Fruit fly (Drosophila melanogaster) whole organism, embryonic: ENCODE data around the gene ana1.

ENCODE experiments used
- Atf6 ChIP-seq: fragments of 200-800 bp; sonication (Bioruptor generic); IDR thresholded peaks from 2 replicates; pipeline ENCODE4 v1.3.6; 2022; ENCODE audit warnings: missing biosample characterization, missing genetic modification characterization
- C15 ChIP-seq: fragments of 200-800 bp; sonication (Bioruptor generic); IDR thresholded peaks from 3 replicates; pipeline ENCODE4 v1.3.6; 2022; ENCODE audit warnings: missing biosample characterization, missing genetic modification characterization
- CG10959 ChIP-seq: fragments of 200-800 bp; sonication (Bioruptor generic); IDR thresholded peaks from 2 replicates; pipeline ENCODE4 v1.3.6; 2022; ENCODE audit warnings: missing biosample characterization, missing genetic modification characterization
- CG13296 ChIP-seq: fragments of 200-800 bp; sonication (Bioruptor generic); optimal IDR thresholded peaks from 3 replicates; lab custom pipeline; 2018; ENCODE audit warnings: missing biosample characterization, mild to moderate bottlenecking, missing genetic modification characterization
- CG13775 ChIP-seq: fragments of 200-800 bp; sonication (Bioruptor generic); optimal IDR thresholded peaks from 3 replicates; lab custom pipeline; 2017; ENCODE audit warnings: missing biosample characterization, mild to moderate bottlenecking, missing genetic modification characterization
- CG14710 ChIP-seq: fragments of 200-800 bp; sonication (Bioruptor generic); optimal IDR thresholded peaks from 3 replicates; lab custom pipeline; 2019; ENCODE audit warnings: missing biosample characterization, mild to moderate bottlenecking, missing genetic modification characterization, moderate library complexity
- CG15514 ChIP-seq: fragments of 200-800 bp; sonication (Bioruptor generic); optimal IDR thresholded peaks from 3 replicates; lab custom pipeline; 2017; ENCODE audit warnings: missing biosample characterization, missing genetic modification characterization, mild to moderate bottlenecking, moderate library complexity, missing genetic modification reagents
- CG1602 ChIP-seq: fragments of 200-800 bp; sonication (Bioruptor generic); optimal IDR thresholded peaks from 3 replicates; lab custom pipeline; 2016; ENCODE audit warnings: missing biosample characterization, missing genetic modification characterization
- CG3065 ChIP-seq: fragments of 200-800 bp; sonication (Bioruptor generic); optimal IDR thresholded peaks from 2 replicates; lab custom pipeline; 2016; ENCODE audit warnings: missing biosample characterization, missing genetic modification characterization
- CG32772 ChIP-seq: fragments of 200-800 bp; sonication (Bioruptor generic); IDR thresholded peaks from 2 replicates; pipeline ENCODE4 v1.3.6; 2022; ENCODE audit warnings: missing biosample characterization, missing genetic modification characterization
- CG3847 ChIP-seq: fragments of 200-800 bp; sonication (Bioruptor generic); IDR thresholded peaks from 2 replicates; pipeline ENCODE4 v1.3.6; 2022; ENCODE audit warnings: missing biosample characterization, missing genetic modification characterization
- CG4360 ChIP-seq: fragments of 200-800 bp; sonication (Bioruptor generic); IDR thresholded peaks from 2 replicates; pipeline ENCODE4 v1.3.6; 2022; ENCODE audit warnings: missing biosample characterization, missing genetic modification characterization
- CG43689 ChIP-seq: fragments of 200-800 bp; sonication (Bioruptor generic); IDR thresholded peaks from 2 replicates; pipeline ENCODE4 v1.3.6; 2022; ENCODE audit warnings: missing biosample characterization, missing genetic modification characterization
- CG5245 ChIP-seq: fragments of 200-800 bp; sonication (Bioruptor generic); optimal IDR thresholded peaks from 3 replicates; lab custom pipeline; 2016; ENCODE audit warnings: missing biosample characterization, missing genetic modification characterization
- CG6175 ChIP-seq: fragments of 200-800 bp; sonication (Bioruptor generic); IDR thresholded peaks from 3 replicates; pipeline ENCODE4 v1.3.6; 2022; ENCODE audit warnings: missing biosample characterization, missing genetic modification characterization
- CG6854 ChIP-seq: fragments of 200-800 bp; sonication (Bioruptor generic); optimal IDR thresholded peaks from 3 replicates; lab custom pipeline; 2017; ENCODE audit warnings: missing biosample characterization, mild to moderate bottlenecking, missing genetic modification characterization
- CG7271 ChIP-seq: fragments of 200-800 bp; sonication (Bioruptor generic); optimal IDR thresholded peaks from 2 replicates; lab custom pipeline; 2018; ENCODE audit warnings: missing biosample characterization, mild to moderate bottlenecking, missing genetic modification characterization, moderate library complexity
- CG8359 ChIP-seq: fragments of 200-800 bp; sonication (Bioruptor generic); optimal IDR thresholded peaks from 2 replicates; lab custom pipeline; 2017; ENCODE audit warnings: missing biosample characterization, mild to moderate bottlenecking, missing genetic modification characterization, borderline replicate concordance
- CG8478 ChIP-seq: fragments of >200 bp; optimal IDR thresholded peaks from 2 replicates; lab custom pipeline; 2018
- CrebB ChIP-seq: fragments of 200-800 bp; sonication (Bioruptor generic); optimal IDR thresholded peaks from 3 replicates; lab custom pipeline; 2018; ENCODE audit warnings: missing biosample characterization, mild to moderate bottlenecking, missing genetic modification characterization
- D19B ChIP-seq: fragments of 200-800 bp; sonication (Bioruptor generic); optimal IDR thresholded peaks from 2 replicates; lab custom pipeline; 2017; ENCODE audit warnings: missing biosample characterization, mild to moderate bottlenecking, missing genetic modification characterization
- HmgD ChIP-seq: fragments of 200-800 bp; sonication (Bioruptor generic); optimal IDR thresholded peaks from 3 replicates; lab custom pipeline; 2016; ENCODE audit warnings: missing biosample characterization, missing genetic modification characterization
- Hr39 ChIP-seq: fragments of >200 bp; optimal IDR thresholded peaks from 2 replicates; lab custom pipeline; 2017
- Lim3 ChIP-seq: fragments of 200-800 bp; sonication (Bioruptor generic); IDR thresholded peaks from 2 replicates; pipeline ENCODE4 v1.3.6; 2022; ENCODE audit warnings: missing biosample characterization, missing genetic modification characterization
- Nf-YA ChIP-seq: fragments of 200-800 bp; sonication (Bioruptor generic); IDR thresholded peaks from 2 replicates; pipeline ENCODE4 v1.3.6; 2022; ENCODE audit warnings: missing biosample characterization, missing genetic modification characterization
- Nf-YB ChIP-seq: fragments of 200-800 bp; sonication (Bioruptor generic); optimal IDR thresholded peaks from 3 replicates; lab custom pipeline; 2019; ENCODE audit warnings: missing biosample characterization, mild to moderate bottlenecking, missing genetic modification characterization, moderate library complexity
- Sox100B ChIP-seq: fragments of 200-800 bp; sonication (Bioruptor generic); optimal IDR thresholded peaks from 3 replicates; lab custom pipeline; 2018; ENCODE audit warnings: missing biosample characterization, mild to moderate bottlenecking, missing genetic modification characterization
- Stat92E ChIP-seq, 3 experiments: fragments of >200 bp in 2 of 3; fragments of 200-800 bp in 1 of 3; sonication (Bioruptor generic) in 1 of 3; optimal IDR thresholded peaks; 2 replicates each; lab custom pipeline; 2017 to 2019; ENCODE audit warnings: missing biosample characterization in 3 of 3, missing genetic modification characterization in 3 of 3, mild to moderate bottlenecking in 1 of 3, moderate library complexity in 1 of 3
- Tbp ChIP-seq: fragments of >200 bp; optimal IDR thresholded peaks from 2 replicates; lab custom pipeline; 2018; ENCODE audit warnings: missing biosample characterization, missing genetic modification characterization
- Trl ChIP-seq, 3 experiments: fragments of >200 bp in 2 of 3; fragments of 200-800 bp in 1 of 3; sonication (Bioruptor generic) in 1 of 3; optimal IDR thresholded peaks; 2 replicates in 1 of 3; 3 replicates in 2 of 3; lab custom pipeline; 2016 to 2017; ENCODE audit warnings: missing biosample characterization in 1 of 3, missing genetic modification characterization in 1 of 3
- ase ChIP-seq: fragments of 200-800 bp; sonication (Bioruptor generic); IDR thresholded peaks from 3 replicates; pipeline ENCODE4 v1.3.6; 2022; ENCODE audit warnings: missing biosample characterization, missing genetic modification characterization
- ash1 ChIP-seq: fragments of 200-800 bp; sonication (Bioruptor generic); optimal IDR thresholded peaks from 2 replicates; lab custom pipeline; 2018; ENCODE audit warnings: missing biosample characterization, mild to moderate bottlenecking, missing genetic modification characterization
- dmrt11E ChIP-seq: fragments of 200-800 bp; sonication (Bioruptor generic); optimal IDR thresholded peaks from 3 replicates; lab custom pipeline; 2018; ENCODE audit warnings: missing biosample characterization, mild to moderate bottlenecking, missing genetic modification characterization, moderate library complexity
- gce ChIP-seq: fragments of 200-800 bp; sonication (Bioruptor generic); IDR thresholded peaks from 3 replicates; pipeline ENCODE4 v1.3.6; 2022; ENCODE audit warnings: missing biosample characterization, missing genetic modification characterization
- grau ChIP-seq: fragments of 200-800 bp; optimal IDR thresholded peaks from 3 replicates; lab custom pipeline; 2019; ENCODE audit warnings: missing biosample characterization, mild to moderate bottlenecking, missing genetic modification characterization, moderate library complexity
- grn ChIP-seq: fragments of 200-800 bp; sonication (Bioruptor generic); optimal IDR thresholded peaks from 3 replicates; lab custom pipeline; 2017; ENCODE audit warnings: missing biosample characterization, missing genetic modification characterization
- gsb-n ChIP-seq: fragments of 200-800 bp; sonication (Bioruptor generic); optimal IDR thresholded peaks from 3 replicates; lab custom pipeline; 2018; ENCODE audit warnings: missing biosample characterization, mild to moderate bottlenecking, missing genetic modification characterization
- gt ChIP-seq: fragments of 200-800 bp; sonication (Bioruptor generic); IDR thresholded peaks from 2 replicates; pipeline ENCODE4 v1.3.6; 2022; ENCODE audit warnings: missing biosample characterization, missing genetic modification characterization
- h ChIP-seq: fragments of >200 bp; optimal IDR thresholded peaks from 2 replicates; lab custom pipeline; 2017
- her ChIP-seq: fragments of 200-800 bp; sonication (Bioruptor generic); optimal IDR thresholded peaks from 2 replicates; lab custom pipeline; 2016; ENCODE audit warnings: missing biosample characterization, missing genetic modification characterization
- jigr1 ChIP-seq: fragments of 200-800 bp; sonication (Bioruptor generic); IDR thresholded peaks from 3 replicates; pipeline ENCODE4 v1.3.6; 2022; ENCODE audit warnings: missing biosample characterization, missing genetic modification characterization
- jing ChIP-seq: fragments of 200-800 bp; sonication (Bioruptor generic); optimal IDR thresholded peaks from 2 replicates; lab custom pipeline; 2018; ENCODE audit warnings: missing biosample characterization, mild to moderate bottlenecking, missing genetic modification characterization
- kah ChIP-seq: fragments of 200-800 bp; sonication (Bioruptor generic); optimal IDR thresholded peaks from 2 replicates; lab custom pipeline; 2018; ENCODE audit warnings: missing biosample characterization, mild to moderate bottlenecking, missing genetic modification characterization
- nerfin-1 ChIP-seq: fragments of 200-800 bp; sonication (Bioruptor generic); optimal IDR thresholded peaks from 3 replicates; lab custom pipeline; 2019; ENCODE audit warnings: missing biosample characterization, mild to moderate bottlenecking, missing genetic modification characterization, moderate library complexity
- p53 ChIP-seq: fragments of 200-800 bp; sonication (Bioruptor generic); optimal IDR thresholded peaks from 2 replicates; lab custom pipeline; 2016; ENCODE audit warnings: missing biosample characterization, missing genetic modification characterization
- psq ChIP-seq: fragments of 200-800 bp; sonication (Bioruptor generic); optimal IDR thresholded peaks from 2 replicates; lab custom pipeline; 2017; ENCODE audit warnings: missing biosample characterization, missing genetic modification characterization
- pzg ChIP-seq: fragments of 200-800 bp; sonication (Bioruptor generic); optimal IDR thresholded peaks from 3 replicates; lab custom pipeline; 2018; ENCODE audit warnings: missing biosample characterization, mild to moderate bottlenecking, missing genetic modification characterization, moderate library complexity
- seq ChIP-seq: fragments of 200-800 bp; sonication (Bioruptor generic); IDR thresholded peaks from 2 replicates; pipeline ENCODE4 v1.3.6; 2022; ENCODE audit warnings: missing biosample characterization, missing genetic modification characterization
- ssp ChIP-seq: fragments of 200-800 bp; sonication (Bioruptor generic); IDR thresholded peaks from 2 replicates; pipeline ENCODE4 v1.3.6; 2022; ENCODE audit warnings: missing biosample characterization, missing genetic modification characterization
- stc ChIP-seq: fragments of 200-800 bp; sonication (Bioruptor generic); IDR thresholded peaks from 2 replicates; pipeline ENCODE4 v1.3.6; 2022; ENCODE audit warnings: missing biosample characterization, missing genetic modification characterization
- tin ChIP-seq: fragments of 200-800 bp; sonication (Bioruptor generic); optimal IDR thresholded peaks from 3 replicates; lab custom pipeline; 2016; ENCODE audit warnings: missing biosample characterization, missing genetic modification characterization
- trem ChIP-seq: fragments of 200-800 bp; optimal IDR thresholded peaks from 3 replicates; lab custom pipeline; 2019; ENCODE audit warnings: missing biosample characterization, mild to moderate bottlenecking, missing genetic modification characterization, moderate library complexity
- zfh2 ChIP-seq: fragments of 200-800 bp; sonication (Bioruptor generic); optimal IDR thresholded peaks from 2 replicates; lab custom pipeline; 2016; ENCODE audit warnings: missing biosample characterization, missing genetic modification characterization

Gene ana1

dm6 chr3R:24574123-24574522 lies 43.7 kb downstream of the ana1 start (continued):
- TF ChIP-seq dmrt11E (no peak), Nf-YA (no peak), grn (GFP tag; lab: Kevin White, UChicago) (no peak), tin (no peak), gce (GFP tag; lab: Robert Waterston, UW) (no peak), CG10959 (no peak), p53 (GFP tag; lab: Kevin White, UChicago) (no peak), trem (tag; lab: Kevin White, UChicago) (no peak), jigr1 (no peak), gsb-n (tag; lab: Kevin White, UChicago) (no peak), CG7271 (tag; lab: Kevin White, UChicago) (no peak), Sox100B (peak; percentile 49), kah (GFP tag; lab: Kevin White, UChicago) (no peak), Hr39 (lab: Kevin White, UChicago) (no peak), CrebB (tag; lab: Kevin White, UChicago) (no peak), CG8359 (no peak), seq (GFP tag; lab: Robert Waterston, UW) (0 out of 2 replicates have a peak, but pooled peaks have one; percentile 28), Stat92E (GFP tag; optimal IDR thresholded peaks at IDR 0.05; lab: Kevin White, UChicago) (no peak), ash1 (GFP tag; lab: Kevin White, UChicago) (no peak), psq (GFP tag; lab: Kevin White, UChicago) (no peak), CG13775 (GFP tag; lab: Kevin White, UChicago) (peak; percentile 24), Tbp (no peak), stc (GFP tag; lab: Robert Waterston, UW) (peak; percentile 41; the same call in 1 of the 2 replicates), C15 (GFP tag; lab: Robert Waterston, UW) (no peak), CG1602 (no peak), CG8478 (no peak), CG32772 (no peak), her (GFP tag; lab: Kevin White, UChicago) (no peak), grau (tag; lab: Kevin White, UChicago) (peak; percentile 81), zfh2 (GFP tag; lab: Kevin White, UChicago) (no peak), CG4360 (no peak), ase (GFP tag; lab: Robert Waterston, UW) (no peak), gt (GFP tag; lab: Robert Waterston, UW) (no peak), CG5245 (GFP tag; lab: Kevin White, UChicago) (no peak), CG6175 (GFP tag; lab: Robert Waterston, UW) (no peak), CG43689 (GFP tag; lab: Robert Waterston, UW) (no peak), CG15514 (GFP tag; lab: Kevin White, UChicago) (peak; percentile 34), CG14710 (tag; lab: Kevin White, UChicago) (peak; percentile 20), Atf6 (GFP tag; lab: Robert Waterston, UW) (peak; percentile 69), pzg (GFP tag; lab: Kevin White, UChicago) (no peak), jing (GFP tag; lab: Kevin White, UChicago) (no peak), HmgD (GFP tag; lab: Kevin White, UChicago) (no peak), D19B (GFP tag; lab: Kevin White, UChicago) (peak; percentile 41), CG13296 (GFP tag; lab: Kevin White, UChicago) (peak; percentile 81), nerfin-1 (tag; lab: Kevin White, UChicago) (no peak), h (lab: Kevin White, UChicago) (no peak), Lim3 (GFP tag; lab: Robert Waterston, UW) (no peak), CG3847 (no peak), Nf-YB (GFP tag; lab: Kevin White, UChicago) (peak; percentile 34), CG6854 (GFP tag; lab: Kevin White, UChicago) (peak; percentile 66), ssp (GFP tag; lab: Robert Waterston, UW) (no peak), Trl (optimal IDR thresholded peaks at IDR 0.05; lab: Kevin White, UChicago) (no peak), Trl (GFP tag; optimal IDR thresholded peaks at IDR 0.05; lab: Kevin White, UChicago) (no peak), CG3065 (no peak)
